Worm (Caenorhabditis elegans): ENCODE results near the gene srz-103.
"Not testable (repeated sequence)": the region's sequence is repeated elsewhere in the genome, so short reads cannot be mapped to it uniquely, and the experiment has no call there.

srz-103 gene

DNA sequence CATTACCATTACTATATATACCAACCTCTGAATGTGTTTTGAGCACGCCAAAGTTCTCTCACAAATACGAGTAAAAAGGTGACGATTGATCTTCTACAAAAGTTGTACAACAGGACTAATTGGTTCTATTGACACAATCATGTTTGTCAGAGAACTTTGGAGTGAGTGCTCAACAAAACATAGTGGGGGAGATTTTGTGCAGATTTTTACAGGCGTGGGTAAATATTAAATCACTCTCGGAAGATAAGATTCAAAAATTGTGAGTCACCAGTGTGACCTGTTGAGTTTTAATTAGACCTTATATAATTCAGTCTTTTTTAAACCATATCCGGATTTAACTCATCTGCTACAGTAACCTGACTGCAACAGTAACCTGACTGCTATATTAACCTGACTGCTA is 6.9 kb downstream of the srz-103 start, which contains the start of gene F14F8.8:
Gene F14F8.8 (minus strand): TSS at position 101 of the 400 bp plus-strand sequence.
- TF ChIP-seq tbx-8 (GFP tag; optimal IDR thresholded peaks at IDR 0.05) = no peak
- no peak for TF ChIP-seq mls-2 (tag; optimal IDR thresholded peaks at IDR 0.05)

DNA sequence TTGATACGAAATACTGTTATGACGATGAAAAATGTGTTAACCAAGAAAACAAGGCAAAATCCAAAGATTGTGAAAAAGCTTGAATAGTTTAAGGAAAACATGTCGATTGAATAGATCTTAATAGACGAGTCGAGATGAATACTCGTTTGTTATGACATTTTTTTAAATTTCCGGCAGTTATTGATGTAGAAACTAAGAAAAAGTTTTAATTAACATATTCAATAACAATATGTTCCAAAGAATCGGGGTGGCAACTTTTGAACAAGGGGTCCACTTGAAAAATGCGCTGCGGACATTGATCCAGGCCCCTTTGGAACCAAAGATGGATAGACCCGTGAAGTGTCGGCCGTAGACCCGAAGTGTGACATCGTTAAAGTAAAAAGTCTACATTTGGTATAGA is 7.9 kb downstream of the srz-103 start, which contains the start of gene str-61:
Gene str-61 (minus strand): TSS at position 101 of the 400 bp plus-strand sequence.
- no peak for TF ChIP-seq M03D4.4 (tag; optimal IDR thresholded peaks at IDR 0.05)
- TF ChIP-seq nhr-12 (tag; optimal IDR thresholded peaks at IDR 0.05) = no peak
- no peak for TF ChIP-seq ceh-83 (GFP tag; optimal IDR thresholded peaks at IDR 0.05)
- no peak for TF ChIP-seq ceh-39 (tag; optimal IDR thresholded peaks at IDR 0.05)
- TF ChIP-seq drap-1 (GFP tag; optimal IDR thresholded peaks at IDR 0.05) = no peak
- no peak for TF ChIP-seq nhr-2 (tag; optimal IDR thresholded peaks at IDR 0.05)
- TF ChIP-seq cnd-1 (tag; optimal IDR thresholded peaks at IDR 0.05) = no peak
- no peak for TF ChIP-seq lin-32 (GFP tag; optimal IDR thresholded peaks at IDR 0.05)
- no peak for TF ChIP-seq tbx-8 (GFP tag; optimal IDR thresholded peaks at IDR 0.05)
- no peak for TF ChIP-seq ceh-43 (GFP tag; optimal IDR thresholded peaks at IDR 0.05)
- TF ChIP-seq snpc-4 (tag; optimal IDR thresholded peaks at IDR 0.05) = no peak
- no peak for TF ChIP-seq sptf-1 (tag; optimal IDR thresholded peaks at IDR 0.05)
- no peak for TF ChIP-seq blmp-1 (tag; optimal IDR thresholded peaks at IDR 0.05)

DNA sequence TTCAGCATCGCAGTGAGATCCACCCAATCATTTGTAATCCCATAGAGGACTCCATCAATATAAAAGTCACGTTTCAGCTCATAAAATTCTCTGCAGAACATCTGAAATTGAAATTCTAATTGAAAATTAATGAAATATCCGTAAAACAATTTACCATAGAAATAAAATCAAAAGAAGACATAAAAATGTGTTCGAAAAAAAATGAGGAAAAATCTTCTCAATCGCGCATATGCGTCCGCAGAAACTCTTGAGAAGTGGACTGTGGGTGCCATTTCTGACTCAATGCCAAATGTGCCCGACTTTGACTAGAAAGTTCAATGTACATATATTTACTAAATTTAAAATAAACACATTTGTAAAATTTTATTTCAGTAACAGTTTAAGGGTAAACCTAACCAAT is 10.7 kb downstream of the srz-103 start, which contains the start of gene F14F8.9:
Gene F14F8.9 (minus strand): TSS at position 101 of the 400 bp plus-strand sequence.
- TF ChIP-seq nhr-12 (tag; optimal IDR thresholded peaks at IDR 0.05) (no peak), nhr-76 (tag; optimal IDR thresholded peaks at IDR 0.05) (no peak), snpc-4 (tag; optimal IDR thresholded peaks at IDR 0.05) (no peak), unc-62 (GFP tag; optimal IDR thresholded peaks at IDR 0.05) (no peak), blmp-1 (tag; optimal IDR thresholded peaks at IDR 0.05) (no peak), zip-8 (tag; optimal IDR thresholded peaks at IDR 0.05) (no peak), cnd-1 (tag; optimal IDR thresholded peaks at IDR 0.05) (no peak), ceh-39 (tag; optimal IDR thresholded peaks at IDR 0.05) (no peak), hlh-1 (tag; optimal IDR thresholded peaks at IDR 0.05) (no peak)

DNA sequence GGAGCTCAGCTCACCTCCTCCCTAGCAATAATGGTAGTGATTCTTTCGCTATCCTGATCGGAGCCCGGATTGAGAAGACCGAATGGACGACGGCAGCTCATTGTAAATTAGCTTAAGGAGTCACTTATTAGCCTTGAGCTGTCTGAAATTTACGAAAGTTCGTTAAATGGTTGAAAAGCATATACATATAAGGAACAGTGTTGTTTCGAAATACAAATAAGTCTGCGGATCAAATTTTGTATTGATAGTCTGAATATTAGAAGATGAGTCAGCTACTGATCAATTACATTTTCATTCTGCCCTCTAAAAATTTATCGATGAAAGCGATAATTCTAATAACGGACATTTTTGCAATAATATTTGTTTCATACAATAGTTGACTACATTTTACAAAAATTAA is 12.5 kb downstream of the srz-103 start, which contains the start of gene F14F8.14:
Gene F14F8.14 (minus strand): TSS at position 101 of the 400 bp plus-strand sequence.
- TF ChIP-seq nhr-2 (tag; optimal IDR thresholded peaks at IDR 0.05) (no peak), M03D4.4 (tag; optimal IDR thresholded peaks at IDR 0.05) (no peak), nhr-76 (tag; optimal IDR thresholded peaks at IDR 0.05) (no peak), ztf-11 (tag; optimal IDR thresholded peaks at IDR 0.05) (no peak), unc-39 (tag; optimal IDR thresholded peaks at IDR 0.05) (no peak), blmp-1 (tag; optimal IDR thresholded peaks at IDR 0.05) (no peak), nhr-28 (tag; optimal IDR thresholded peaks at IDR 0.05) (no peak), mab-5 (tag; optimal IDR thresholded peaks at IDR 0.05) (no peak)

DNA sequence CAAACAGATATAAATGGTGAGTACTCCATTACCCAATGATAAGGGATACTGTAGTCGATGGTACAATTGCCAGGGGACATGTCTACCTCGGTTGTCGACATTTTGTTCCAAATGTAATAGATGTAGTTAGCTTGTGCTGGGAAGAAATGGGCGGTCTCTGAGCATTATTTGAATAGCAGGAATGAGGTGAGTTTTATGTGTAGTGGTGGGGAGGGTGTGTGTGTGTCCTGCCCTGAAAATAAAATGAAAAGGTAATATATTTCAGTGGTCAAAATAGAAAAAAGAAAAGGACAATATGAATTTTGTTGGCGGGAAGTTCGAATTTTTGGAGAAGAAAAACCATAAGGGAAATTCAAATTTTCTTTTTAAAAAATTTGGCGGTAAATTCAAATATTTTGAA is 18.3 kb downstream of the srz-103 start, which contains the start of gene Y70C5B.2:
Gene Y70C5B.2 (minus strand): TSS at position 101 of the 400 bp plus-strand sequence.
- TF ChIP-seq pha-4, snpc-4, nhr-237 (tag; optimal IDR thresholded peaks at IDR 0.05): not testable (repeated sequence)

DNA sequence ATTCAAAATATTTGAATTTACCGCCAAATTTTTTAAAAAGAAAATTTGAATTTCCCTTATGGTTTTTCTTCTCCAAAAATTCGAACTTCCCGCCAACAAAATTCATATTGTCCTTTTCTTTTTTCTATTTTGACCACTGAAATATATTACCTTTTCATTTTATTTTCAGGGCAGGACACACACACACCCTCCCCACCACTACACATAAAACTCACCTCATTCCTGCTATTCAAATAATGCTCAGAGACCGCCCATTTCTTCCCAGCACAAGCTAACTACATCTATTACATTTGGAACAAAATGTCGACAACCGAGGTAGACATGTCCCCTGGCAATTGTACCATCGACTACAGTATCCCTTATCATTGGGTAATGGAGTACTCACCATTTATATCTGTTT is 24.9 kb downstream of the srz-103 start, which contains the start of gene W06G6.15:
Gene W06G6.15 (plus strand): TSS at position 301 of the 400 bp plus-strand sequence.
- TF ChIP-seq ztf-11 (tag; optimal IDR thresholded peaks at IDR 0.05); unc-62 (GFP tag; optimal IDR thresholded peaks at IDR 0.05); nhr-237 (tag; optimal IDR thresholded peaks at IDR 0.05): not testable (repeated sequence)

DNA sequence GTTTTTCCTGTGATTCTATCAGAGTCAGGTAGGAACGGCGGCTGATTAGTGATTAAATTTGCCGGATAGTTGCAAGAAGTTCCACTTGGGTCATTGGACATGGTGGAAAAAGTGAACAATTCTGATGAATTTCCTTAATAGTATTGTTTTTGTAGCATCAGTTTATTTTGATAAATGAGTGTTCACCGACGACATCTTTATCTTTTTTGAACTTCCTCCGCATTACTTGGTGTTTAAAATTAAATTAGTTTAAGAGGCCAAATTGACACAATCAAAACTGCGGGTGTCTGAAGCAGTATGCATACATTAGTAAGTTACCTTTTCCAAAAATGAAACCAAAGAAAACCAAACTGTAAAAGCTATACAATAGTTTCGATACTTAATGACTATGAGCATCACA is 29.9 kb downstream of the srz-103 start, which contains the start of gene W06G6.11:
Gene W06G6.11 (minus strand): TSS at position 101 of the 400 bp plus-strand sequence.
- TF ChIP-seq nhr-237, pha-4, nhr-28 (tag; optimal IDR thresholded peaks at IDR 0.05): not testable (repeated sequence)

Measured in whole organism, mixed stage, embryonic.